Worm (Caenorhabditis elegans) whole organism, L4/young adult: ENCODE measurements around the gene srt-39.

Experiments
- W03F9.2 ChIP-seq: fragments of 150-350 bp; optimal IDR thresholded peaks from 2 replicates; lab custom pipeline; 2014; ENCODE audit warnings: missing biosample characterization, missing genetic modification characterization
- dao-5 ChIP-seq: sonication (generic microtip); optimal IDR thresholded peaks from 2 replicates; lab custom pipeline; 2016; ENCODE audit warnings: missing genotype, missing genetic modification characterization, moderate library complexity, missing compliant biosample characterization
- him-1 ChIP-seq: sonication (generic microtip); optimal IDR thresholded peaks from 2 replicates; lab custom pipeline; 2016; ENCODE audit warnings: missing genotype, missing genetic modification reagents, missing genetic modification characterization, missing compliant biosample characterization

The srt-39 gene

ce11 chrV:12484585-12484984, at the start of gene srt-39:
Gene srt-39, plus strand, starts transcription at chrV:12484885.
- TF ChIP-seq dao-5 (tag; lab: Kevin White, UChicago) (no peak), him-1 (tag; lab: Kevin White, UChicago) (no peak), W03F9.2 (tag; lab: Kevin White, UChicago) (no peak)

DNA sequence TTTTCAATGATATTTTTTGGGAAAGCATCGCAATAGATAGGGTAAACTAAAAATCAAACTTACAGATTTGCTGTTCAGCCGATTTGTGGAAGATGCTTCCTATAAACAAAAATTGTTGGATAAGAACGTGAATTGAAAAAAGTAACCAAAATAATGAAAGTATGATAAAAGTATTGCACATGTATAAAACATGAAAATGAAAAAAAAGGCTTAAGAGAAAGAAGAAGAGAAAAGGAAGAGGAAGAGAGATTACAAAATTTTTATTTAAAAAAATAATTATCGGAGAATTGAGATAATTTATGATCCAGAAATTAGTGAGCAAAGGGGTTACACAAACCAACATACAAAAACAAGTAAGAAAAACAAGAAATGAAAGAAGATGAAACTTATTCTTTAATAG, 43.3 kb upstream of the srt-39 start, which contains the start of gene pals-37:
Gene pals-37 (minus strand): TSS at position 101 of the 400 bp plus-strand sequence.
- TF ChIP-seq W03F9.2 (tag; lab: Kevin White, UChicago) = no peak
- no peak for TF ChIP-seq him-1 (tag; lab: Kevin White, UChicago)
- no peak for TF ChIP-seq dao-5 (tag; lab: Kevin White, UChicago)

- TF ChIP-seq him-1 (tag; lab: Kevin White, UChicago) (no peak), W03F9.2 (tag; lab: Kevin White, UChicago) (no peak), dao-5 (tag; lab: Kevin White, UChicago) (no peak)
Measured at ce11 chrV:12443754-12444153, 40.9 kb upstream of the srt-39 start, which contains the start of gene pals-39. Gene pals-39, minus strand, starts transcription at chrV:12443854.

- TF ChIP-seq dao-5 (tag; lab: Kevin White, UChicago) (no peak), him-1 (tag; lab: Kevin White, UChicago) (no peak), W03F9.2 (tag; lab: Kevin White, UChicago) (no peak)
Measured at ce11 chrV:12446895-12447294, 37.8 kb upstream of the srt-39 start, which contains the start of the genes pals-38 and C54D10.9. Gene pals-38, minus strand, starts transcription at chrV:12446995. Gene C54D10.9, plus strand, starts transcription at chrV:12447153.

- TF ChIP-seq W03F9.2 (tag; lab: Kevin White, UChicago) (no peak), dao-5 (tag; lab: Kevin White, UChicago) (no peak), him-1 (tag; lab: Kevin White, UChicago) (no peak)
Measured at ce11 chrV:12449902-12450301, 34.8 kb upstream of the srt-39 start, which contains the start of gene C54D10.10. Gene C54D10.10, minus strand, starts transcription at chrV:12450002.

ce11 chrV:12450441-12450840, 34.2 kb upstream of the srt-39 start, which contains the start of gene F28C1.1:
Gene F28C1.1, plus strand, starts transcription at chrV:12450805.
- TF ChIP-seq him-1 (tag; lab: Kevin White, UChicago) = no peak
- no peak for TF ChIP-seq dao-5 (tag; lab: Kevin White, UChicago)
- TF ChIP-seq W03F9.2 (tag; lab: Kevin White, UChicago) = no peak

DNA sequence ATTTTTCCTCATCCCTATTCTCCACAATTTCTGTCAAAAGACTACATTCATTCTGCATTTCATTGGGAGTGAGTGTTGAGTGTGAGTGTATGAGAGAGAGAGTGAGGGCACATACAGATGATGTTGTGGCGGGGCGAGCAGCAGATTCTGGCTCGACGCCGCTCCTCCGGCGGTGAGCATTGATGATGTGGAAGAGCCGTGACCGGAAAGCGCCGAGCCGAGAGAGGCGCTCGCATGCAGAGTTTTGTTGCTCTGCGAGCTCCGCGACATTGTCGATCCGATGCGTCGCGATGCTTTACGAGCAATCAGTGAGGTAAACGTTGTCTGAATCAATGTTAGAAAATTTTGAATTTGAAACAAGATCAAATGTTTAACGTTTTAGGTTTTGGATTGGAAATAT, 29.0 kb upstream of the srt-39 start:
- TF ChIP-seq W03F9.2 (tag; lab: Kevin White, UChicago) = no peak
- TF ChIP-seq him-1 (tag; lab: Kevin White, UChicago) = peak; percentile 12

DNA sequence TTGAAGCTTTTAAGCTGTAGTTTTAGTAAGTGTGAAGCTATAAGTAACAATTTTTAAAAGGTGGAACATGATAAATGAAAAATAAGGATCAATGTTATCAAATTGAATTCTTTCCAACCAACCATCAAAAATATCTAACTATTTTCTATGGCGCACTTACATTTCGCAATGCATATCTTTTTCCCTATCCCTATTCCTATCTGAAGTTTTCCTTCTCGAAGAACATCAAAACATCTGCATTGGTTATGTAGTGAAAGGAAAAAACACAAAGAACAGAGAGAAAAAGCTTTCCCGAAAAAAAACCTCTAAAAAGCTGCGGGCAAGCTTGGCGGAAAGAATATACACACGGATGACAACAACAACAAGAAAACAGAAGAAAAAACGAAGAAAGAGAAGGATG, 24.1 kb upstream of the srt-39 start:
- no peak for TF ChIP-seq him-1 (tag; lab: Kevin White, UChicago)
- no peak for TF ChIP-seq W03F9.2 (tag; lab: Kevin White, UChicago)
- no peak for TF ChIP-seq dao-5 (tag; lab: Kevin White, UChicago)

ce11 chrV:12462908-12463307, 21.8 kb upstream of the srt-39 start, which contains the start of gene egl-10:
Gene egl-10, minus strand, starts transcription at chrV:12463008.
- no peak for TF ChIP-seq dao-5 (tag; lab: Kevin White, UChicago)
- TF ChIP-seq W03F9.2 (tag; lab: Kevin White, UChicago) = no peak
- TF ChIP-seq him-1 (tag; lab: Kevin White, UChicago) = no peak

DNA sequence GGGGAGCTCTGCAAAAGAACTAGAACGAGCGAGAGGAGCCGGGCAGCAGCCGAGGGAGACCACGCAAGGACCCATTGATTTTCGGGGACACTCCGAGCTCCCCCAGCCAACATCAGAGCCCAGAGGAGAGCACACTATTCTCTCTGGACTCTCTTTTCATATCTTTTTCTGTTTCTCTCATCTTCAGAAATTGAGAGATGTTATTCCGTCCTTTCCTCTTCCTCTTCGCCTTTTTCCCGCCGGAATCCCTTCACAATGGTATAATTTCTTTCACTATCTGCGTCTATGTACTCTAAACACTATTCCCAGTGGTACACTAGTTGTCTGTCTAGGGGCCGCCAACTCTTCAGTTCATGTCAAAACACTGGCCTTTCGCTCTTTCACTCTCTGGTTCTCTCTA, 19.3 kb upstream of the srt-39 start:
- TF ChIP-seq W03F9.2 (tag; lab: Kevin White, UChicago) (no peak), him-1 (tag; lab: Kevin White, UChicago) (peak; percentile 52)

DNA sequence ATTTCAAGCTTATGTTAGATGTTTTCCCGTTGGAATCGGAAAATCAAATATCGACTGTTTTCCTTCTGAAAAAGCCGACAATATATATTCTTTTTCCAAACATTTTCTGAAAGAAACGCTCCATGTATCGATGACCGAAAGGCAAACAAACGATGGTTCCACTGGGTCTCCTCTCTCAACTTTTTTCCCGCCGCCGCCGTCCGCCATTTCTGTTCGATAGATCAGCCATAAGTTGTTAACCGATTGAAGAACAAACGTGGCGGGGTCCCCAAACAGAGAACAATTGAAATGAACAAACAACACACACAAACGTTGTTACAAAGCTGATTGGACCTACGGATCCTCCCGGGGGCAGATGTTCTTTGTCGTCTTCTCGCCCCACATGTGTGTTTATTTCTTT, 18.0 kb upstream of the srt-39 start:
- no peak for TF ChIP-seq W03F9.2 (tag; lab: Kevin White, UChicago)
- no peak for TF ChIP-seq dao-5 (tag; lab: Kevin White, UChicago)
- no peak for TF ChIP-seq him-1 (tag; lab: Kevin White, UChicago)

DNA sequence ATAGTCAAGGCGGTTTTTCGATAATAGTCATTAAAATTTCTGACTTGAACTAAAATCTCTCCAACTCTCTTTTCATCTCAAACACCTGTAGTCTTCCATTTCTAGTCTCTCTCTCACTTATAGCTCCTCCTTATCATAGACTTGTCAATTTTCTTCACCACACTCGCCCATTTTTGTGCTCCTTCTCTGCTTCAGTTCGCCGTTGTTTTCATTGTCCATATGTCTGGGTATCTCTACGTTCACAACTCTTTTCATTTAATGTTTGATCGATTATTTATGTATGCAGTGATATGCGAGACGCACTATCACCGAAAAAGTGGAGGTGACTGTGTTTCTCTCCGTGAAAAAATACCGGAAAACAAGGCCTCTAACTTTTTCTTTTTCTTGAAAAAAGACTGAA, 16.9 kb upstream of the srt-39 start:
- TF ChIP-seq dao-5 (tag; lab: Kevin White, UChicago) (no peak), W03F9.2 (tag; lab: Kevin White, UChicago) (peak; percentile 30)

- TF ChIP-seq W03F9.2 (tag; lab: Kevin White, UChicago) (no peak), dao-5 (tag; lab: Kevin White, UChicago) (no peak), him-1 (tag; lab: Kevin White, UChicago) (no peak)
Measured at ce11 chrV:12468363-12468762, 16.3 kb upstream of the srt-39 start, which contains the start of gene F28C1.3. Gene F28C1.3, plus strand, starts transcription at chrV:12468663.

- no peak for TF ChIP-seq W03F9.2 (tag; lab: Kevin White, UChicago)
- TF ChIP-seq him-1 (tag; lab: Kevin White, UChicago) = no peak
- TF ChIP-seq dao-5 (tag; lab: Kevin White, UChicago) = no peak
Measured at ce11 chrV:12470324-12470723, 14.4 kb upstream of the srt-39 start.
